Worm (Caenorhabditis elegans): ENCODE data around the gene tmem-231.
A peak's percentile ranks its signal among the peaks of the same experiment; 100 is the strongest.

Gene tmem-231

ce11 chrIV:8432709-8433108 lies 6.1 kb downstream of the tmem-231 start, which contains the start of the genes T26A8.4 and pdtf-1 (continued):
- TF ChIP-seq egl-44 (GFP tag; IDR thresholded peaks at IDR 0.05) (peak; percentile 80), F33H1.4 (GFP tag; IDR thresholded peaks at IDR 0.05) (peak; percentile 97), ztf-18 (tag; optimal IDR thresholded peaks at IDR 0.05) (peak; percentile 17), cebp-1 (GFP tag; IDR thresholded peaks at IDR 0.05) (peak; percentile 72; the same call in 1 of the 2 replicates), cebp-1 (tag; optimal IDR thresholded peaks at IDR 0.05) (peak; percentile 78), ztf-28 (GFP tag; IDR thresholded peaks at IDR 0.05) (0 out of 2 replicates have a peak, but pooled peaks have one; percentile 78), egrh-3 (GFP tag; IDR thresholded peaks at IDR 0.05) (peak; percentile 63), bed-1 (GFP tag; IDR thresholded peaks at IDR 0.05) (no peak), lag-1 (GFP tag; IDR thresholded peaks at IDR 0.05) (no peak), snpc-3.4 (tag; optimal IDR thresholded peaks at IDR 0.05) (peak; percentile 46), Y95B8A.8 (GFP tag; IDR thresholded peaks at IDR 0.05) (peak; percentile 68; the same call in 1 of the 2 replicates), ceh-100 (GFP tag; IDR thresholded peaks at IDR 0.05) (peak; percentile 60; the same call in 1 of the 2 replicates), B0019.2 (GFP tag; conservative IDR thresholded peaks at IDR 0.05) (peak; percentile 65), lin-26 (GFP tag; IDR thresholded peaks at IDR 0.05) (0 out of 2 replicates have a peak, but pooled peaks have one; percentile 34), nfyb-1 (GFP tag; IDR thresholded peaks at IDR 0.05) (peak; percentile 96), ztf-6 (GFP tag; IDR thresholded peaks at IDR 0.05) (0 out of 2 replicates have a peak, but pooled peaks have one; percentile 28), xnd-1 (tag; optimal IDR thresholded peaks at IDR 0.05) (no peak), die-1 (tag; optimal IDR thresholded peaks at IDR 0.05) (no peak), attf-5 (GFP tag; optimal IDR thresholded peaks at IDR 0.05) (peak; percentile 72), ccch-3 (GFP tag; optimal IDR thresholded peaks at IDR 0.05) (no peak), ztf-26 (tag; optimal IDR thresholded peaks at IDR 0.05) (peak; percentile 20), him-1 (tag; optimal IDR thresholded peaks at IDR 0.05) (no peak), attf-3 (GFP tag; conservative IDR thresholded peaks at IDR 0.05) (peak; percentile 77), let-607 (tag; optimal IDR thresholded peaks at IDR 0.05) (peak; percentile 87 to 88), hrde-1 (tag; optimal IDR thresholded peaks at IDR 0.05; ENCODE audit: borderline replicate concordance) (no peak), madf-6 (GFP tag; IDR thresholded peaks at IDR 0.05) (peak; percentile 84), ztf-22 (GFP tag; optimal IDR thresholded peaks at IDR 0.05) (peak; percentile 23), D2030.7 (GFP tag; IDR thresholded peaks at IDR 0.05) (peak; percentile 88), C17E4.6 (GFP tag; IDR thresholded peaks at IDR 0.05) (peak; percentile 79), attf-6 (GFP tag; IDR thresholded peaks at IDR 0.05) (no peak; the same call in 1 of the 2 replicates), B0035.1 (tag; optimal IDR thresholded peaks at IDR 0.05) (peak; percentile 51), somi-1 (GFP tag; optimal IDR thresholded peaks at IDR 0.05) (peak; percentile 58), snpc-1.1 (tag; optimal IDR thresholded peaks at IDR 0.05; ENCODE audit: insufficient read depth) (peak; percentile 80), rpc-1 (optimal IDR thresholded peaks at IDR 0.05) (peak; percentile 15), rpc-1 (tag; optimal IDR thresholded peaks at IDR 0.05) (no peak), F37B4.10 (GFP tag; IDR thresholded peaks at IDR 0.05) (no peak), Y79H2A.3 (GFP tag; conservative IDR thresholded peaks at IDR 0.05) (peak; percentile 72), B0261.1 (tag; optimal IDR thresholded peaks at IDR 0.05) (no peak), ama-1 (optimal IDR thresholded peaks at IDR 0.05) (peak; percentile 68), ama-1 (GFP tag; optimal IDR thresholded peaks at IDR 0.05) (no peak), ztf-3 (GFP tag; optimal IDR thresholded peaks at IDR 0.05) (no peak), nhr-179 (tag; optimal IDR thresholded peaks at IDR 0.05) (no peak), madf-3 (GFP tag; IDR thresholded peaks at IDR 0.05) (peak; percentile 99), lir-1 (GFP tag; conservative IDR thresholded peaks at IDR 0.05) (peak; percentile 86), dpl-1 (GFP tag; optimal IDR thresholded peaks at IDR 0.05) (peak; percentile 60), cebp-2 (GFP tag; IDR thresholded peaks at IDR 0.05) (no peak), chd-7 (tag; optimal IDR thresholded peaks at IDR 0.05) (peak; percentile 41), ceh-91 (GFP tag; IDR thresholded peaks at IDR 0.05) (peak; percentile 89), F55B11.4 (tag; optimal IDR thresholded peaks at IDR 0.05; ENCODE audit: borderline replicate concordance, insufficient read depth) (no peak)

All from whole organism, young adult.